Fruit fly (Drosophila melanogaster) Kc167 (cell line): ENCODE results near the gene CYLD.

Source experiments
- Myc ChIP-seq: fragments of >200 bp; optimal IDR thresholded peaks from 2 replicates; lab custom pipeline; 2017; ENCODE audit warnings: missing external identifiers
- h ChIP-seq: fragments of >200 bp; optimal IDR thresholded peaks from 3 replicates; lab custom pipeline; 2018; ENCODE audit warnings: missing external identifiers
- insv ChIP-seq: fragments of >200 bp; optimal IDR thresholded peaks from 3 replicates; lab custom pipeline; 2018; ENCODE audit warnings: missing external identifiers
- psq ChIP-seq: fragments of >200 bp; optimal IDR thresholded peaks from 2 replicates; lab custom pipeline; 2017; ENCODE audit warnings: missing external identifiers
- ttk ChIP-seq: sonication (Bioruptor generic); optimal IDR thresholded peaks from 2 replicates; lab custom pipeline; 2017; ENCODE audit warnings: missing external identifiers

DNA sequence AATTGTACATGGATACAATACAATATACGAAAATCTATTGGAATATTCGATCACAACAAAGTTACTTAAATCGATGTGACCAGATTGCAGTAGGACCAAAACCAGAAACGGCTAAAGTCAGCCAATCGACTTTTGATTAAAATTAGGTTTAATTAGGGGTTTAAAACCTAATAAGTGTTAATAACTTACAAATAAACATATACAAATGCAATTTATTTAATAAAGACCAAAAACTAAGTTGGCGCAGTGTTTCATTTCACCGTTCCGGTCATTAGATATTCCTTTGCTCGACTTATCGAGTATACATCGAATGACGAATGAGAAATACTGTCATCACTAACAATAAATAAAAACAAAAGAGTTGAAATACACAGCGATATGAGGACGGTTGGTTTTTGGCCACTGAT is 49.2 kb downstream of the CYLD start, which contains the start of the genes bsk and CG31717:
- TF ChIP-seq psq (lab: Kevin White, UChicago) (no peak), h (no peak), ttk (lab: Kevin White, UChicago) (no peak), Myc (no peak), insv (lab: Kevin White, UChicago) (no peak)
